Worm (Caenorhabditis elegans) whole organism, L1 larva: Measurements from ENCODE around the gene eri-3.
A peak's percentile ranks its signal among the peaks of the same experiment; 100 is the strongest.

Experiments
- C16A3.4 ChIP-seq: fragments of 150-350 bp; optimal IDR thresholded peaks from 2 replicates; lab custom pipeline; 2014; ENCODE audit warnings: missing biosample characterization, missing genetic modification characterization
- F16B12.6 ChIP-seq: fragments of 150-350 bp; optimal IDR thresholded peaks from 2 replicates; lab custom pipeline; 2014; ENCODE audit warnings: missing biosample characterization, missing genetic modification characterization
- Y116A8C.19 ChIP-seq: sonication (generic microtip); optimal IDR thresholded peaks from 2 replicates; lab custom pipeline; 2016; ENCODE audit warnings: missing compliant biosample characterization, missing genetic modification characterization, borderline replicate concordance
- aha-1 ChIP-seq: fragments of 150-350 bp; optimal IDR thresholded peaks from 2 replicates; lab custom pipeline; 2014; ENCODE audit warnings: missing biosample characterization, missing genetic modification characterization
- alr-1 ChIP-seq: fragments of 200-800 bp; sonication (Bioruptor generic); optimal IDR thresholded peaks from 2 replicates; lab custom pipeline; 2018; ENCODE audit warnings: borderline replicate concordance, mild to moderate bottlenecking, missing genetic modification characterization, missing compliant biosample characterization
- blmp-1 ChIP-seq: fragments of 150-350 bp; optimal IDR thresholded peaks from 2 replicates; lab custom pipeline; 2014; ENCODE audit warnings: missing biosample characterization, missing genetic modification characterization
- ceh-63 ChIP-seq: fragments of 200-800 bp; sonication (Bioruptor generic); optimal IDR thresholded peaks from 2 replicates; lab custom pipeline; 2018; ENCODE audit warnings: mild to moderate bottlenecking, missing genetic modification characterization, missing compliant biosample characterization
- ceh-8 ChIP-seq: fragments of 200-800 bp; sonication (Bioruptor generic); optimal IDR thresholded peaks from 2 replicates; lab custom pipeline; 2018; ENCODE audit warnings: mild to moderate bottlenecking, missing genetic modification characterization, moderate library complexity, missing compliant biosample characterization
- ceh-88 ChIP-seq: fragments of 200-800 bp; sonication (Bioruptor generic); IDR thresholded peaks from 2 replicates; pipeline ENCODE4 v1.3.6; 2022; ENCODE audit warnings: missing genetic modification characterization, missing compliant biosample characterization
- ceh-90 ChIP-seq: sonication (generic microtip); optimal IDR thresholded peaks from 2 replicates; lab custom pipeline; 2016; ENCODE audit warnings: missing genetic modification characterization, missing compliant biosample characterization
- ces-1 ChIP-seq: fragments of 150-350 bp; optimal IDR thresholded peaks from 2 replicates; lab custom pipeline; 2014; ENCODE audit warnings: missing biosample characterization, missing genetic modification reagents, missing genetic modification characterization
- dpl-1 ChIP-seq, 3 experiments: fragments of 150-350 bp in 2 of 3; sonication (generic microtip) in 1 of 3; optimal IDR thresholded peaks; 2 replicates each; lab custom pipeline; 2014 to 2017; ENCODE audit warnings: missing biosample characterization in 3 of 3, missing genetic modification characterization in 3 of 3, missing genetic modification reagents in 3 of 3
- efl-1 ChIP-seq, 4 experiments: fragments of 150-350 bp; optimal IDR thresholded peaks in 3 of 4; peaks in 1 of 4; 1 replicate in 1 of 4; 2 replicates in 3 of 4; lab custom pipeline; 2014; ENCODE audit warnings: missing biosample characterization in 2 of 4, missing genetic modification characterization in 2 of 4, missing genetic modification reagents in 2 of 4
- efl-3 ChIP-seq: fragments of 200-800 bp; sonication (Bioruptor generic); optimal IDR thresholded peaks from 2 replicates; lab custom pipeline; 2018; ENCODE audit warnings: mild to moderate bottlenecking, missing genetic modification characterization, missing compliant biosample characterization
- egl-13 ChIP-seq: sonication (generic microtip); optimal IDR thresholded peaks from 2 replicates; lab custom pipeline; 2016; ENCODE audit warnings: missing genotype, missing genetic modification reagents, missing genetic modification characterization, missing compliant biosample characterization
- egl-27 ChIP-seq, 2 experiments: fragments of 150-350 bp in 1 of 2; sonication (generic microtip); optimal IDR thresholded peaks; 3 replicates each; lab custom pipeline; 2017 to 2018; ENCODE audit warnings: missing biosample characterization in 2 of 2, missing genetic modification characterization in 2 of 2, missing genetic modification reagents in 2 of 2
- fkh-4 ChIP-seq: sonication (generic microtip); optimal IDR thresholded peaks from 2 replicates; lab custom pipeline; 2016; ENCODE audit warnings: missing compliant biosample characterization, missing genetic modification characterization, borderline replicate concordance
- fkh-8 ChIP-seq: sonication (generic microtip); optimal IDR thresholded peaks from 2 replicates; lab custom pipeline; 2016; ENCODE audit warnings: mild to moderate bottlenecking, missing genetic modification characterization, missing compliant biosample characterization
- fos-1 ChIP-seq: fragments of 150-350 bp; optimal IDR thresholded peaks from 2 replicates; lab custom pipeline; 2014; ENCODE audit warnings: missing biosample characterization, missing genetic modification characterization
- hpl-2 ChIP-seq: fragments of 150-350 bp; optimal IDR thresholded peaks from 2 replicates; lab custom pipeline; 2014; ENCODE audit warnings: missing biosample characterization, missing genetic modification reagents, missing genetic modification characterization
- jun-1 ChIP-seq: fragments of 150-350 bp; optimal IDR thresholded peaks from 2 replicates; lab custom pipeline; 2014; ENCODE audit warnings: missing biosample characterization, missing genetic modification reagents, missing genetic modification characterization
- lin-14 ChIP-seq: fragments of 200-800 bp; sonication (Bioruptor generic); optimal IDR thresholded peaks from 2 replicates; lab custom pipeline; 2018; ENCODE audit warnings: mild to moderate bottlenecking, missing genetic modification characterization, moderate library complexity, missing compliant biosample characterization
- lin-15B ChIP-seq: fragments of 150-350 bp; sonication (generic microtip); optimal IDR thresholded peaks from 3 replicates; lab custom pipeline; 2014; ENCODE audit warnings: missing biosample characterization, missing genetic modification characterization
- mef-2 ChIP-seq: fragments of 150-350 bp; optimal IDR thresholded peaks from 2 replicates; lab custom pipeline; 2014; ENCODE audit warnings: missing biosample characterization, missing genetic modification characterization
- nhr-19 ChIP-seq: fragments of 200-800 bp; sonication (Bioruptor generic); conservative IDR thresholded peaks from 2 replicates; pipeline ENCODE4 v1.3.6; 2022; ENCODE audit warnings: missing genetic modification characterization, missing compliant biosample characterization
- nhr-20 ChIP-seq: sonication (generic microtip); optimal IDR thresholded peaks from 2 replicates; lab custom pipeline; 2016; ENCODE audit warnings: mild to moderate bottlenecking, missing genetic modification characterization, missing compliant biosample characterization
- nhr-237 ChIP-seq: fragments of 150-350 bp; optimal IDR thresholded peaks from 2 replicates; lab custom pipeline; 2014; ENCODE audit warnings: missing biosample characterization, missing genetic modification characterization
- nhr-84 ChIP-seq: sonication (generic microtip); optimal IDR thresholded peaks from 2 replicates; lab custom pipeline; 2017; ENCODE audit warnings: missing biosample characterization, missing genetic modification characterization
- nhr-85 ChIP-seq: sonication (generic microtip); peaks from one replicate; lab custom pipeline; 2016; ENCODE audit warnings: missing genetic modification characterization, inconsistent platforms, missing compliant biosample characterization
- snu-23 ChIP-seq: sonication (generic microtip); optimal IDR thresholded peaks from 2 replicates; lab custom pipeline; 2016; ENCODE audit warnings: missing genetic modification characterization, missing compliant biosample characterization
- sptf-1 ChIP-seq: fragments of 150-350 bp; optimal IDR thresholded peaks from 2 replicates; lab custom pipeline; 2014; ENCODE audit warnings: missing biosample characterization, missing genetic modification characterization
- unc-62 ChIP-seq: fragments of 150-350 bp; optimal IDR thresholded peaks from 2 replicates; lab custom pipeline; 2014; ENCODE audit warnings: missing biosample characterization, missing genetic modification reagents, missing genetic modification characterization
- unc-86 ChIP-seq: sonication (generic microtip); optimal IDR thresholded peaks from 2 replicates; lab custom pipeline; 2016; ENCODE audit warnings: missing genetic modification characterization, missing compliant biosample characterization
- xbp-1 ChIP-seq: sonication (generic microtip); optimal IDR thresholded peaks from 2 replicates; lab custom pipeline; 2016; ENCODE audit warnings: missing genetic modification characterization, missing compliant biosample characterization
- zag-1 ChIP-seq: fragments of 150-350 bp; optimal IDR thresholded peaks from 2 replicates; lab custom pipeline; 2014; ENCODE audit warnings: missing biosample characterization, missing genetic modification characterization
- zip-4 ChIP-seq: fragments of 200-800 bp; sonication (Bioruptor generic); optimal IDR thresholded peaks from 2 replicates; lab custom pipeline; 2018; ENCODE audit warnings: mild to moderate bottlenecking, missing genetic modification characterization, moderate library complexity, missing compliant biosample characterization

The eri-3 gene

ce11 chrII:1130241-1130640, 6.9 kb downstream of the eri-3 start:
- TF ChIP-seq nhr-85, result peak; percentile 9
- TF ChIP-seq nhr-237 (tag; lab: Kevin White, UChicago), result no peak

ce11 chrII:1131367-1131766, 8.0 kb downstream of the eri-3 start:
- no peak for TF ChIP-seq aha-1 (tag; lab: Kevin White, UChicago)
- TF ChIP-seq unc-62 (GFP tag; lab: Kevin White, UChicago), result no peak
- no peak for TF ChIP-seq efl-3
- TF ChIP-seq egl-27 (tag; optimal IDR thresholded peaks at IDR 0.05; lab: Kevin White, UChicago), result no peak
- TF ChIP-seq lin-15B (tag; lab: Kevin White, UChicago), result no peak
- no peak for TF ChIP-seq dpl-1 (GFP tag; optimal IDR thresholded peaks at IDR 0.05; lab: Kevin White, UChicago)
- no peak for TF ChIP-seq nhr-19 (GFP tag; lab: Robert Waterston, UW)
- TF ChIP-seq unc-86 (tag; lab: Kevin White, UChicago), result no peak
- TF ChIP-seq snu-23 (GFP tag; lab: Kevin White, UChicago), result no peak
- TF ChIP-seq ceh-63 (GFP tag; lab: Kevin White, UChicago), result no peak
- TF ChIP-seq, all 84 proteins: peak for 0

- TF ChIP-seq unc-62 (GFP tag; lab: Kevin White, UChicago), result no peak
- no peak for TF ChIP-seq F16B12.6
- no peak for TF ChIP-seq hpl-2 (GFP tag; lab: Kevin White, UChicago)
- no peak for TF ChIP-seq ceh-8 (GFP tag; lab: Kevin White, UChicago)
- TF ChIP-seq nhr-237 (tag; lab: Kevin White, UChicago), result no peak
- no peak for TF ChIP-seq fos-1 (tag; lab: Kevin White, UChicago)
- TF ChIP-seq aha-1 (tag; lab: Kevin White, UChicago), result no peak
- no peak for TF ChIP-seq nhr-20 (tag; lab: Kevin White, UChicago)
- TF ChIP-seq jun-1 (tag; lab: Kevin White, UChicago), result no peak
- no peak for TF ChIP-seq sptf-1
Observed at ce11 chrII:1131821-1132220, 8.5 kb downstream of the eri-3 start.

- TF ChIP-seq Y116A8C.19 (tag; lab: Kevin White, UChicago), result no peak
- TF ChIP-seq zip-4 (GFP tag; lab: Kevin White, UChicago), result no peak
- no peak for TF ChIP-seq jun-1 (tag; lab: Kevin White, UChicago)
- no peak for TF ChIP-seq alr-1
- no peak for TF ChIP-seq ceh-90
- no peak for TF ChIP-seq fkh-4
- no peak for TF ChIP-seq F16B12.6
- no peak for TF ChIP-seq ceh-88 (GFP tag; lab: Robert Waterston, UW)
- no peak for TF ChIP-seq zag-1
- no peak for TF ChIP-seq fkh-8 (tag; lab: Kevin White, UChicago)
- no peak for TF ChIP-seq C16A3.4 (tag; lab: Kevin White, UChicago)
- TF ChIP-seq mef-2 (tag; lab: Kevin White, UChicago), result no peak
- no peak for TF ChIP-seq nhr-237 (tag; lab: Kevin White, UChicago)
- TF ChIP-seq lin-14 (GFP tag; lab: Kevin White, UChicago), result no peak
- TF ChIP-seq ces-1, result no peak
- TF ChIP-seq aha-1 (tag; lab: Kevin White, UChicago), result no peak
- no peak for TF ChIP-seq nhr-84 (tag; lab: Kevin White, UChicago)
- no peak for TF ChIP-seq unc-62 (GFP tag; lab: Kevin White, UChicago)
- no peak for TF ChIP-seq egl-13 (tag; lab: Kevin White, UChicago)
Observed at ce11 chrII:1132750-1133149, 9.4 kb downstream of the eri-3 start.

- TF ChIP-seq efl-1 (optimal IDR thresholded peaks at IDR 0.05; lab: Kevin White, UChicago), result no peak
- peak in 1 of 2 experiments; percentile 49 for TF ChIP-seq efl-1 (GFP tag; optimal IDR thresholded peaks at IDR 0.05 in 1 of 2; lab: Kevin White, UChicago)
- TF ChIP-seq xbp-1 (tag; lab: Kevin White, UChicago), result no peak
- TF ChIP-seq blmp-1 (tag; lab: Kevin White, UChicago), result no peak
Observed at ce11 chrII:1133295-1133694, 10.0 kb downstream of the eri-3 start.
